Worm (Caenorhabditis elegans) whole organism, mixed stage, embryonic: ENCODE results near the gene T20B12.4.

Experiments
- elt-1 ChIP-seq: sonication (generic microtip); optimal IDR thresholded peaks from 2 replicates; lab custom pipeline; 2017; ENCODE audit warnings: missing genetic modification characterization, mild to moderate bottlenecking, missing compliant biosample characterization, antibody characterized with exemption, moderate library complexity, borderline replicate concordance; ENCODE audit not compliant: insufficient read depth
- elt-3 ChIP-seq: fragments of 150-350 bp; optimal IDR thresholded peaks from 2 replicates; lab custom pipeline; 2014; ENCODE audit warnings: missing biosample characterization, missing genetic modification characterization
- snpc-4 ChIP-seq: fragments of 150-350 bp; optimal IDR thresholded peaks from 2 replicates; lab custom pipeline; 2014; ENCODE audit warnings: missing biosample characterization, missing genetic modification characterization

ce11 chrIII:7387359-7387758, 19.8 kb downstream of the T20B12.4 start:
- TF ChIP-seq elt-1 (tag; lab: Kevin White, UChicago) (no peak), elt-3 (no peak), snpc-4 (tag; lab: Kevin White, UChicago) (no peak)
